Worm (Caenorhabditis elegans): ENCODE results near the gene tac-1.

tac-1 gene

ce11 chrII:14753858-14754750, at the start of gene tac-1, which contains the start of gene Y54E2A.4:
Gene tac-1, minus strand, starts transcription at chrII:14753877.
Gene Y54E2A.4, plus strand, starts transcription at chrII:14754622.
- TF ChIP-seq aly-1 (tag; optimal IDR thresholded peaks at IDR 0.05) (no peak), ama-1 (optimal IDR thresholded peaks at IDR 0.05) (no peak), tbx-37 (GFP tag; conservative IDR thresholded peaks at IDR 0.05) (no peak), ceh-13 (GFP tag; optimal IDR thresholded peaks at IDR 0.05) (no peak), hnd-1 (tag; optimal IDR thresholded peaks at IDR 0.05) (no peak), tra-4 (tag; optimal IDR thresholded peaks at IDR 0.05) (no peak), hmbx-1 (tag; optimal IDR thresholded peaks at IDR 0.05) (no peak), pes-1 (GFP tag; IDR thresholded peaks at IDR 0.05) (no peak), flt-1 (GFP tag; IDR thresholded peaks at IDR 0.05) (no peak), scrt-1 (GFP tag; IDR thresholded peaks at IDR 0.05) (no peak), tbx-11 (GFP tag; IDR thresholded peaks at IDR 0.05) (no peak), B0310.2 (tag; optimal IDR thresholded peaks at IDR 0.05) (no peak), sea-1 (GFP tag; conservative IDR thresholded peaks at IDR 0.05) (no peak), hmg-4 (GFP tag; optimal IDR thresholded peaks at IDR 0.05) (no peak), ets-7 (tag; optimal IDR thresholded peaks at IDR 0.05) (no peak), F13C5.2 (tag; optimal IDR thresholded peaks at IDR 0.05) (no peak), ceh-36 (tag; optimal IDR thresholded peaks at IDR 0.05) (no peak)

- TF ChIP-seq tbx-11 (GFP tag; IDR thresholded peaks at IDR 0.05) (peak; percentile 64), flt-1 (GFP tag; IDR thresholded peaks at IDR 0.05) (0 out of 2 replicates have a peak, but pooled peaks have one; percentile 16), pes-1 (GFP tag; IDR thresholded peaks at IDR 0.05) (peak; percentile 72)
Measured at ce11 chrII:14802527-14802926, 48.9 kb upstream of the tac-1 start.

ce11 chrII:14801086-14801531, 47.4 kb upstream of the tac-1 start:
- peak; percentile 75 for TF ChIP-seq pes-1 (GFP tag; IDR thresholded peaks at IDR 0.05)
- TF ChIP-seq tbx-37 (GFP tag; conservative IDR thresholded peaks at IDR 0.05) = 0 out of 2 replicates have a peak, but pooled peaks have one; percentile 38
- no peak for TF ChIP-seq hmg-4 (GFP tag; optimal IDR thresholded peaks at IDR 0.05)
- no peak for TF ChIP-seq ceh-36 (tag; optimal IDR thresholded peaks at IDR 0.05)
- peak; percentile 83 for TF ChIP-seq sea-1 (GFP tag; conservative IDR thresholded peaks at IDR 0.05)
- TF ChIP-seq ets-7 (tag; optimal IDR thresholded peaks at IDR 0.05) = no peak
- TF ChIP-seq tbx-11 (GFP tag; IDR thresholded peaks at IDR 0.05) = no peak
- peak; percentile 54 for TF ChIP-seq flt-1 (GFP tag; IDR thresholded peaks at IDR 0.05)

- no peak for TF ChIP-seq tra-4 (tag; optimal IDR thresholded peaks at IDR 0.05)
- TF ChIP-seq hmbx-1 (tag; optimal IDR thresholded peaks at IDR 0.05) = no peak
- no peak for TF ChIP-seq flt-1 (GFP tag; IDR thresholded peaks at IDR 0.05)
- TF ChIP-seq sea-1 (GFP tag; conservative IDR thresholded peaks at IDR 0.05) = no peak
- no peak for TF ChIP-seq ceh-13 (GFP tag; optimal IDR thresholded peaks at IDR 0.05)
- no peak for TF ChIP-seq F13C5.2 (tag; optimal IDR thresholded peaks at IDR 0.05)
Measured at ce11 chrII:14799367-14799766, 45.7 kb upstream of the tac-1 start.

ce11 chrII:14798047-14798522, 44.4 kb upstream of the tac-1 start, which contains the start of gene tbc-20:
Gene tbc-20, plus strand, starts transcription at chrII:14798472.
- TF ChIP-seq F13C5.2 (tag; optimal IDR thresholded peaks at IDR 0.05) (no peak), hmg-4 (GFP tag; optimal IDR thresholded peaks at IDR 0.05) (no peak)

- TF ChIP-seq flt-1 (GFP tag; IDR thresholded peaks at IDR 0.05) (no peak), hnd-1 (tag; optimal IDR thresholded peaks at IDR 0.05) (no peak), F13C5.2 (tag; optimal IDR thresholded peaks at IDR 0.05) (peak; percentile 79), ama-1 (optimal IDR thresholded peaks at IDR 0.05) (no peak), pes-1 (GFP tag; IDR thresholded peaks at IDR 0.05) (peak; percentile 78), sea-1 (GFP tag; conservative IDR thresholded peaks at IDR 0.05) (0 out of 2 replicates have a peak, but pooled peaks have one; percentile 34), B0310.2 (tag; optimal IDR thresholded peaks at IDR 0.05) (peak; percentile 3), hmg-4 (GFP tag; optimal IDR thresholded peaks at IDR 0.05) (peak; percentile 53), ets-7 (tag; optimal IDR thresholded peaks at IDR 0.05) (peak; percentile 30), ceh-36 (tag; optimal IDR thresholded peaks at IDR 0.05) (no peak), tbx-11 (GFP tag; IDR thresholded peaks at IDR 0.05) (peak; percentile 52; the same call in 1 of the 2 replicates), scrt-1 (GFP tag; IDR thresholded peaks at IDR 0.05) (no peak), tra-4 (tag; optimal IDR thresholded peaks at IDR 0.05) (no peak), aly-1 (tag; optimal IDR thresholded peaks at IDR 0.05) (no peak), hmbx-1 (tag; optimal IDR thresholded peaks at IDR 0.05) (no peak), tbx-37 (GFP tag; conservative IDR thresholded peaks at IDR 0.05) (peak; percentile 93), ceh-13 (GFP tag; optimal IDR thresholded peaks at IDR 0.05) (no peak)
Measured at ce11 chrII:14794935-14795454, 41.3 kb upstream of the tac-1 start, which contains the start of gene eif-3.B. Gene eif-3.B, plus strand, starts transcription at chrII:14795404.

- TF ChIP-seq ets-7 (tag; optimal IDR thresholded peaks at IDR 0.05) (no peak), ceh-36 (tag; optimal IDR thresholded peaks at IDR 0.05) (no peak), tbx-11 (GFP tag; IDR thresholded peaks at IDR 0.05) (no peak), F13C5.2 (tag; optimal IDR thresholded peaks at IDR 0.05) (no peak), hmg-4 (GFP tag; optimal IDR thresholded peaks at IDR 0.05) (no peak), scrt-1 (GFP tag; IDR thresholded peaks at IDR 0.05) (no peak), ama-1 (optimal IDR thresholded peaks at IDR 0.05) (no peak)
Measured at ce11 chrII:14792470-14792869, 38.8 kb upstream of the tac-1 start.

Measured in whole organism, early embryonic.